Worm (Caenorhabditis elegans) whole organism, L2 larva: ENCODE results near the gene srh-173.
A peak's percentile ranks its signal among the peaks of the same experiment; 100 is the strongest.

Experiments
- R02D3.7 ChIP-seq: fragments of 150-350 bp; optimal IDR thresholded peaks from 2 replicates; lab custom pipeline; 2014; ENCODE audit warnings: missing biosample characterization, missing genetic modification characterization
- Y55F3AM.14 ChIP-seq: fragments of 200-800 bp; sonication (Bioruptor generic); optimal IDR thresholded peaks from 2 replicates; lab custom pipeline; 2018; ENCODE audit warnings: mild to moderate bottlenecking, missing genetic modification characterization, missing compliant biosample characterization
- alr-1 ChIP-seq: fragments of 150-350 bp; optimal IDR thresholded peaks from 2 replicates; lab custom pipeline; 2014; ENCODE audit warnings: missing biosample characterization, missing genetic modification characterization
- aly-2 ChIP-seq: fragments of 150-350 bp; optimal IDR thresholded peaks from 2 replicates; lab custom pipeline; 2014; ENCODE audit warnings: missing biosample characterization, missing genetic modification characterization
- ceh-16 ChIP-seq: fragments of 150-350 bp; optimal IDR thresholded peaks from 2 replicates; lab custom pipeline; 2014; ENCODE audit warnings: missing biosample characterization, missing genetic modification characterization
- ceh-82 ChIP-seq: fragments of 150-350 bp; optimal IDR thresholded peaks from 2 replicates; lab custom pipeline; 2014; ENCODE audit warnings: missing biosample characterization, missing genetic modification characterization
- crh-2 ChIP-seq: sonication (generic microtip); optimal IDR thresholded peaks from 2 replicates; lab custom pipeline; 2017; ENCODE audit warnings: missing biosample characterization, missing genetic modification characterization
- dmd-4 ChIP-seq: sonication (generic microtip); optimal IDR thresholded peaks from 2 replicates; lab custom pipeline; 2017; ENCODE audit warnings: missing biosample characterization, missing genetic modification characterization
- elt-3 ChIP-seq: sonication (generic microtip); optimal IDR thresholded peaks from 2 replicates; lab custom pipeline; 2017; ENCODE audit warnings: missing biosample characterization, missing genetic modification characterization
- fos-1 ChIP-seq: fragments of 150-350 bp; optimal IDR thresholded peaks from 2 replicates; lab custom pipeline; 2014; ENCODE audit warnings: missing biosample characterization, missing genetic modification characterization
- mab-5 ChIP-seq: fragments of 150-350 bp; optimal IDR thresholded peaks from 2 replicates; lab custom pipeline; 2014; ENCODE audit warnings: missing biosample characterization, missing genetic modification characterization
- nhr-129 ChIP-seq: fragments of 150-350 bp; optimal IDR thresholded peaks from 2 replicates; lab custom pipeline; 2014; ENCODE audit warnings: missing biosample characterization, missing genetic modification characterization
- nhr-23 ChIP-seq: fragments of 150-350 bp; optimal IDR thresholded peaks from 2 replicates; lab custom pipeline; 2014; ENCODE audit warnings: missing biosample characterization, missing genetic modification reagents, missing genetic modification characterization
- peb-1 ChIP-seq: fragments of 150-350 bp; optimal IDR thresholded peaks from 2 replicates; lab custom pipeline; 2014; ENCODE audit warnings: missing biosample characterization, missing genetic modification characterization
- sem-4 ChIP-seq: fragments of 150-350 bp; optimal IDR thresholded peaks from 2 replicates; lab custom pipeline; 2014; ENCODE audit warnings: missing biosample characterization, missing genetic modification reagents, missing genetic modification characterization
- unc-62 ChIP-seq: fragments of 150-350 bp; optimal IDR thresholded peaks from 2 replicates; lab custom pipeline; 2014; ENCODE audit warnings: missing biosample characterization, missing genetic modification reagents, missing genetic modification characterization
- zag-1 ChIP-seq: fragments of 150-350 bp; optimal IDR thresholded peaks from 2 replicates; lab custom pipeline; 2014; ENCODE audit warnings: missing biosample characterization, missing genetic modification characterization
- ztf-1 ChIP-seq: fragments of 200-800 bp; sonication (Bioruptor generic); conservative IDR thresholded peaks from 2 replicates; pipeline ENCODE4 v1.3.6; 2022; ENCODE audit warnings: missing genetic modification characterization, missing compliant biosample characterization
- ztf-11 ChIP-seq: sonication (generic microtip); optimal IDR thresholded peaks from 2 replicates; lab custom pipeline; 2017; ENCODE audit warnings: missing biosample characterization, missing genetic modification characterization

srh-173 gene

ce11 chrV:20005724-20006132 lies 32.6 kb downstream of the srh-173 start (continued):
- TF ChIP-seq elt-3, result no peak
- no peak for TF ChIP-seq ceh-16
- TF ChIP-seq ceh-82 (tag; lab: Kevin White, UChicago), result no peak
- TF ChIP-seq ztf-11 (tag; lab: Kevin White, UChicago), result no peak

ce11 chrV:20007470-20007869 lies 34.4 kb downstream of the srh-173 start, which contains the start of gene Y60A3A.23:
Y60A3A.23 (plus strand) TSS chrV:20007770.
- TF ChIP-seq R02D3.7, result no peak

ce11 chrV:20011199-20011598 lies 38.1 kb downstream of the srh-173 start:
- TF ChIP-seq fos-1 (peak; percentile 50), crh-2 (tag; lab: Kevin White, UChicago) (no peak), Y55F3AM.14 (GFP tag; lab: Kevin White, UChicago) (no peak), ztf-11 (tag; lab: Kevin White, UChicago) (no peak)

ce11 chrV:20011654-20012053 lies 38.6 kb downstream of the srh-173 start, which contains the start of gene Y60A3A.21:
Y60A3A.21 (plus strand) TSS chrV:20011954.
- TF ChIP-seq ztf-11 (tag; lab: Kevin White, UChicago), result no peak
- no peak for TF ChIP-seq zag-1 (tag; lab: Kevin White, UChicago)
- no peak for TF ChIP-seq alr-1 (tag; lab: Kevin White, UChicago)

ce11 chrV:20021347-20021746 lies 48.3 kb downstream of the srh-173 start:
- TF ChIP-seq peb-1 (tag; lab: Kevin White, UChicago) (no peak), ztf-1 (GFP tag; lab: Robert Waterston, UW) (no peak), unc-62 (GFP tag; lab: Kevin White, UChicago) (no peak), sem-4 (no peak), aly-2 (tag; lab: Kevin White, UChicago) (no peak), nhr-23 (tag; lab: Kevin White, UChicago) (no peak), mab-5 (tag; lab: Kevin White, UChicago) (no peak), dmd-4 (tag; lab: Kevin White, UChicago) (no peak), ceh-16 (no peak), alr-1 (tag; lab: Kevin White, UChicago) (no peak)
- TF ChIP-seq, all 48 proteins: peak for 0

ce11 chrV:20022996-20023456 lies 49.9 kb downstream of the srh-173 start, which contains the start of gene lgc-55:
lgc-55 (plus strand) TSS chrV:20023046.
- TF ChIP-seq nhr-129, result no peak
